Fruit fly (Drosophila melanogaster) whole organism, embryonic: ENCODE results near the gene CG45487.

ENCODE experiments used
- ATbp ChIP-seq: fragments of 200-800 bp; sonication (Bioruptor generic); optimal IDR thresholded peaks from 2 replicates; lab custom pipeline; 2017; ENCODE audit warnings: missing biosample characterization, mild to moderate bottlenecking, missing genetic modification characterization, missing genetic modification reagents
- Adf1 ChIP-seq: fragments of 200-800 bp; sonication (Bioruptor generic); IDR thresholded peaks from 2 replicates; pipeline ENCODE4 v1.3.6; 2022; ENCODE audit warnings: missing biosample characterization, missing genetic modification characterization
- Aef1 ChIP-seq: fragments of 200-800 bp; sonication (Bioruptor generic); IDR thresholded peaks from 3 replicates; pipeline ENCODE4 v1.3.6; 2022; ENCODE audit warnings: missing biosample characterization, missing genetic modification characterization
- CG11085 ChIP-seq: fragments of 200-800 bp; sonication (Bioruptor generic); IDR thresholded peaks from 2 replicates; pipeline ENCODE4 v1.3.6; 2022; ENCODE audit warnings: missing biosample characterization, missing genetic modification characterization
- CG12769 ChIP-seq: fragments of 200-800 bp; sonication (Bioruptor generic); optimal IDR thresholded peaks from 2 replicates; lab custom pipeline; 2019; ENCODE audit warnings: missing biosample characterization, mild to moderate bottlenecking, missing genetic modification characterization, moderate library complexity
- CG12942 ChIP-seq: fragments of 200-800 bp; sonication (Bioruptor generic); optimal IDR thresholded peaks from 3 replicates; lab custom pipeline; 2016; ENCODE audit warnings: missing biosample characterization, missing genetic modification characterization
- CG14441 ChIP-seq: fragments of 200-800 bp; sonication (Bioruptor generic); IDR thresholded peaks from 2 replicates; pipeline ENCODE4 v1.3.6; 2022; ENCODE audit warnings: missing biosample characterization, missing genetic modification characterization
- CG15601 ChIP-seq: fragments of 200-800 bp; sonication (Bioruptor generic); optimal IDR thresholded peaks from 3 replicates; lab custom pipeline; 2019; ENCODE audit warnings: missing biosample characterization, mild to moderate bottlenecking, missing genetic modification characterization, moderate library complexity
- CG15696 ChIP-seq: fragments of 200-800 bp; sonication (Bioruptor generic); optimal IDR thresholded peaks from 2 replicates; lab custom pipeline; 2019; ENCODE audit warnings: missing biosample characterization, mild to moderate bottlenecking, missing genetic modification characterization, moderate library complexity
- CG1602 ChIP-seq: fragments of 200-800 bp; sonication (Bioruptor generic); optimal IDR thresholded peaks from 3 replicates; lab custom pipeline; 2016; ENCODE audit warnings: missing biosample characterization, missing genetic modification characterization
- CG1603 ChIP-seq: fragments of 200-800 bp; sonication (Bioruptor generic); optimal IDR thresholded peaks from 2 replicates; lab custom pipeline; 2019; ENCODE audit warnings: missing biosample characterization, mild to moderate bottlenecking, missing genetic modification characterization, moderate library complexity
- CG1792 ChIP-seq: fragments of 200-800 bp; sonication (Bioruptor generic); optimal IDR thresholded peaks from 2 replicates; lab custom pipeline; 2016; ENCODE audit warnings: missing biosample characterization, missing genetic modification characterization
- CG2202 ChIP-seq: fragments of 200-800 bp; sonication (Bioruptor generic); optimal IDR thresholded peaks from 2 replicates; lab custom pipeline; 2018; ENCODE audit warnings: missing biosample characterization, mild to moderate bottlenecking, missing genetic modification characterization
- CG2889 ChIP-seq: fragments of 200-800 bp; sonication (Bioruptor generic); IDR thresholded peaks from 3 replicates; pipeline ENCODE4 v1.3.6; 2022; ENCODE audit warnings: missing biosample characterization, missing genetic modification characterization
- CG30403 ChIP-seq: fragments of 200-800 bp; sonication (Bioruptor generic); optimal IDR thresholded peaks from 3 replicates; lab custom pipeline; 2016; ENCODE audit warnings: missing biosample characterization, missing genetic modification characterization
- CG30431 ChIP-seq: fragments of 200-800 bp; sonication (Bioruptor generic); optimal IDR thresholded peaks from 2 replicates; lab custom pipeline; 2017; ENCODE audit warnings: missing biosample characterization, missing genetic modification characterization
- CG34224 ChIP-seq: fragments of 200-800 bp; sonication (Bioruptor generic); IDR thresholded peaks from 3 replicates; pipeline ENCODE4 v1.3.6; 2022; ENCODE audit warnings: missing biosample characterization, missing genetic modification characterization; ENCODE audit not compliant: partially characterized antibody
- CG34376 ChIP-seq: fragments of 200-800 bp; sonication (Bioruptor generic); optimal IDR thresholded peaks from 2 replicates; lab custom pipeline; 2018; ENCODE audit warnings: missing biosample characterization, mild to moderate bottlenecking, missing genetic modification characterization
- CG7745 ChIP-seq: fragments of 200-800 bp; sonication (Bioruptor generic); optimal IDR thresholded peaks from 2 replicates; lab custom pipeline; 2018; ENCODE audit warnings: missing biosample characterization, mild to moderate bottlenecking, missing genetic modification characterization, moderate library complexity
- CG8388 ChIP-seq: fragments of 200-800 bp; sonication (Bioruptor generic); optimal IDR thresholded peaks from 2 replicates; lab custom pipeline; 2019; ENCODE audit warnings: missing biosample characterization, mild to moderate bottlenecking, missing genetic modification characterization, moderate library complexity
- CG8478 ChIP-seq: fragments of >200 bp; optimal IDR thresholded peaks from 2 replicates; lab custom pipeline; 2018
- CG9215 ChIP-seq: fragments of 200-800 bp; sonication (Bioruptor generic); IDR thresholded peaks from 2 replicates; pipeline ENCODE4 v1.3.6; 2022; ENCODE audit warnings: missing biosample characterization, missing genetic modification characterization
- Camta ChIP-seq: fragments of 200-800 bp; sonication (Bioruptor generic); optimal IDR thresholded peaks from 2 replicates; lab custom pipeline; 2016; ENCODE audit warnings: missing biosample characterization, missing genetic modification characterization
- CoRest ChIP-seq: fragments of 200-800 bp; sonication (Bioruptor generic); optimal IDR thresholded peaks from 3 replicates; lab custom pipeline; 2018; ENCODE audit warnings: missing biosample characterization, mild to moderate bottlenecking, missing genetic modification characterization, moderate library complexity
- Doc2 ChIP-seq: fragments of 200-800 bp; sonication (Bioruptor generic); IDR thresholded peaks from 2 replicates; pipeline ENCODE4 v1.3.6; 2022; ENCODE audit warnings: missing biosample characterization, missing genetic modification characterization
- Fer1 ChIP-seq: fragments of 200-800 bp; sonication (Bioruptor generic); optimal IDR thresholded peaks from 2 replicates; lab custom pipeline; 2017; ENCODE audit warnings: missing biosample characterization, mild to moderate bottlenecking, missing genetic modification characterization
- H2.0 ChIP-seq: fragments of 200-800 bp; sonication (Bioruptor generic); IDR thresholded peaks from 2 replicates; pipeline ENCODE4 v1.3.6; 2022; ENCODE audit warnings: missing biosample characterization, missing genetic modification characterization
- HLH54F ChIP-seq: fragments of 200-800 bp; sonication (Bioruptor generic); optimal IDR thresholded peaks from 3 replicates; lab custom pipeline; 2016; ENCODE audit warnings: missing biosample characterization, missing genetic modification characterization
- Hr3 ChIP-seq: fragments of 200-800 bp; sonication (Bioruptor generic); optimal IDR thresholded peaks from 3 replicates; lab custom pipeline; 2016; ENCODE audit warnings: missing biosample characterization, missing genetic modification characterization
- PHDP ChIP-seq: fragments of 200-800 bp; sonication (Bioruptor generic); optimal IDR thresholded peaks from 3 replicates; lab custom pipeline; 2018; ENCODE audit warnings: missing biosample characterization, mild to moderate bottlenecking, missing genetic modification characterization, moderate library complexity
- Ptx1 ChIP-seq: fragments of 200-800 bp; sonication (Bioruptor generic); IDR thresholded peaks from 2 replicates; pipeline ENCODE4 v1.3.6; 2022; ENCODE audit warnings: missing biosample characterization, missing genetic modification characterization
- Side ChIP-seq: fragments of 200-800 bp; sonication (Bioruptor generic); optimal IDR thresholded peaks from 2 replicates; lab custom pipeline; 2016; ENCODE audit warnings: missing biosample characterization, missing genetic modification characterization
- Sry-δ ChIP-seq: fragments of 200-800 bp; sonication (Bioruptor generic); optimal IDR thresholded peaks from 2 replicates; lab custom pipeline; 2016; ENCODE audit warnings: missing biosample characterization, missing genetic modification characterization
- abd-A ChIP-seq: fragments of 200-800 bp; sonication (Bioruptor generic); optimal IDR thresholded peaks from 3 replicates; lab custom pipeline; 2019; ENCODE audit warnings: missing biosample characterization, mild to moderate bottlenecking, missing genetic modification characterization, moderate library complexity
- al ChIP-seq: fragments of 200-800 bp; sonication (Bioruptor generic); IDR thresholded peaks from 2 replicates; pipeline ENCODE4 v1.3.6; 2022; ENCODE audit warnings: missing biosample characterization, missing genetic modification characterization
- az2 ChIP-seq: fragments of 200-800 bp; sonication (Bioruptor generic); optimal IDR thresholded peaks from 3 replicates; lab custom pipeline; 2016; ENCODE audit warnings: missing biosample characterization, missing genetic modification characterization
- bbx ChIP-seq: fragments of 200-800 bp; sonication (Bioruptor generic); IDR thresholded peaks from 2 replicates; pipeline ENCODE4 v1.3.6; 2022; ENCODE audit warnings: missing biosample characterization, missing genetic modification characterization; ENCODE audit not compliant: partially characterized antibody
- chinmo ChIP-seq: fragments of 200-800 bp; sonication (Bioruptor generic); IDR thresholded peaks from 4 replicates; pipeline ENCODE4 v1.3.6; 2022; ENCODE audit warnings: missing biosample characterization, missing genetic modification characterization; ENCODE audit not compliant: partially characterized antibody
- ci ChIP-seq: fragments of 200-800 bp; sonication (Bioruptor generic); IDR thresholded peaks from 3 replicates; pipeline ENCODE4 v1.3.6; 2022; ENCODE audit warnings: missing biosample characterization, missing genetic modification characterization
- corto ChIP-seq: fragments of 200-800 bp; sonication (Bioruptor generic); optimal IDR thresholded peaks from 2 replicates; lab custom pipeline; 2016; ENCODE audit warnings: missing biosample characterization, mild to moderate bottlenecking, missing genetic modification characterization, moderate library complexity
- gsb-n ChIP-seq: fragments of 200-800 bp; sonication (Bioruptor generic); optimal IDR thresholded peaks from 3 replicates; lab custom pipeline; 2018; ENCODE audit warnings: missing biosample characterization, mild to moderate bottlenecking, missing genetic modification characterization
- jumu ChIP-seq: fragments of 200-800 bp; sonication (Bioruptor generic); optimal IDR thresholded peaks from 3 replicates; lab custom pipeline; 2016; ENCODE audit warnings: missing biosample characterization, missing genetic modification characterization
- klu ChIP-seq: fragments of 200-800 bp; sonication (Bioruptor generic); IDR thresholded peaks from 2 replicates; pipeline ENCODE4 v1.3.6; 2022; ENCODE audit warnings: missing biosample characterization, missing genetic modification characterization
- lab ChIP-seq: fragments of 200-800 bp; sonication (Bioruptor generic); optimal IDR thresholded peaks from 3 replicates; lab custom pipeline; 2017; ENCODE audit warnings: missing biosample characterization, missing genetic modification characterization, mild to moderate bottlenecking, moderate library complexity, missing genetic modification reagents
- mam ChIP-seq: fragments of 200-800 bp; sonication (Bioruptor generic); optimal IDR thresholded peaks from 3 replicates; lab custom pipeline; 2016; ENCODE audit warnings: missing biosample characterization, missing genetic modification characterization
- nmo ChIP-seq: fragments of 200-800 bp; sonication (Bioruptor generic); optimal IDR thresholded peaks from 2 replicates; lab custom pipeline; 2018; ENCODE audit warnings: missing biosample characterization, mild to moderate bottlenecking, missing genetic modification characterization, moderate library complexity
- pnt ChIP-seq: fragments of 200-800 bp; sonication (Bioruptor generic); optimal IDR thresholded peaks from 3 replicates; lab custom pipeline; 2016; ENCODE audit warnings: missing biosample characterization, missing genetic modification characterization
- pum ChIP-seq: fragments of 200-800 bp; sonication (Bioruptor generic); optimal IDR thresholded peaks from 2 replicates; lab custom pipeline; 2016; ENCODE audit warnings: missing biosample characterization, missing genetic modification characterization
- slp2 ChIP-seq: fragments of 200-800 bp; sonication (Bioruptor generic); optimal IDR thresholded peaks from 2 replicates; lab custom pipeline; 2016; ENCODE audit warnings: missing biosample characterization, missing genetic modification characterization
- sob ChIP-seq: fragments of 200-800 bp; sonication (Bioruptor generic); IDR thresholded peaks from 2 replicates; pipeline ENCODE4 v1.3.6; 2022; ENCODE audit warnings: missing biosample characterization, missing genetic modification characterization
- unpg ChIP-seq: fragments of 200-800 bp; sonication (Bioruptor generic); optimal IDR thresholded peaks from 3 replicates; lab custom pipeline; 2018; ENCODE audit warnings: missing biosample characterization, mild to moderate bottlenecking, missing genetic modification characterization, moderate library complexity

CG45487 gene

dm6 chrX:19964215-19964614 lies 49.1 kb upstream of the CG45487 start (continued):
- peak; percentile 57 for TF ChIP-seq CG12769 (tag; lab: Kevin White, UChicago)
- TF ChIP-seq ci (GFP tag; lab: Robert Waterston, UW), result peak; percentile 31; the same call in 1 of the 3 replicates
- TF ChIP-seq CG2889 (GFP tag; lab: Robert Waterston, UW), result 0 out of 3 replicates have a peak, but pooled peaks have one; percentile 18
- TF ChIP-seq ATbp (GFP tag; lab: Kevin White, UChicago), result peak; percentile 20
- TF ChIP-seq CG8388 (GFP tag; lab: Kevin White, UChicago), result peak; percentile 16
- peak; percentile 34 for TF ChIP-seq az2 (GFP tag; lab: Kevin White, UChicago)
- no peak for TF ChIP-seq CG7745 (tag; lab: Kevin White, UChicago)
- no peak for TF ChIP-seq klu (GFP tag; lab: Robert Waterston, UW)
- peak; percentile 33; the same call in 1 of the 2 replicates for TF ChIP-seq sob (GFP tag; lab: Robert Waterston, UW)
- TF ChIP-seq bbx (GFP tag; lab: Robert Waterston, UW), result no peak
- TF ChIP-seq CG34376 (GFP tag; lab: Kevin White, UChicago), result no peak
- peak; percentile 67 for TF ChIP-seq CoRest (tag; lab: Kevin White, UChicago)
- peak; percentile 26 for TF ChIP-seq Fer1 (GFP tag; lab: Kevin White, UChicago)
- no peak for TF ChIP-seq CG30431 (GFP tag; lab: Kevin White, UChicago)
- TF ChIP-seq al (GFP tag; lab: Robert Waterston, UW), result peak; percentile 40
- peak; percentile 42 for TF ChIP-seq nmo (GFP tag; lab: Kevin White, UChicago)
- no peak for TF ChIP-seq CG15601 (tag; lab: Kevin White, UChicago)
- peak; percentile 2 for TF ChIP-seq Side (GFP tag; lab: Kevin White, UChicago)
- TF ChIP-seq CG2202 (tag; lab: Kevin White, UChicago), result no peak
- no peak for TF ChIP-seq pum (GFP tag; lab: Kevin White, UChicago)
- TF ChIP-seq CG8478, result no peak
- TF ChIP-seq PHDP, result no peak
- TF ChIP-seq CG34224 (GFP tag; lab: Robert Waterston, UW), result no peak
- peak; percentile 64 for TF ChIP-seq mam (GFP tag; lab: Kevin White, UChicago)
- TF ChIP-seq chinmo (GFP tag; lab: Robert Waterston, UW), result no peak
- peak; percentile 0 for TF ChIP-seq CG12942
- no peak for TF ChIP-seq Doc2
- peak; percentile 19 for TF ChIP-seq Camta
- TF ChIP-seq CG1602 (GFP tag; lab: Kevin White, UChicago), result peak; percentile 33
- peak; percentile 27 for TF ChIP-seq pnt (GFP tag; lab: Kevin White, UChicago)
- peak; percentile 37; the same call in 1 of the 2 replicates for TF ChIP-seq Adf1 (GFP tag; lab: Robert Waterston, UW)
- TF ChIP-seq Hr3, result peak; percentile 30
- TF ChIP-seq unpg (GFP tag; lab: Kevin White, UChicago), result peak; percentile 53
- no peak for TF ChIP-seq CG1792
- peak; percentile 41 for TF ChIP-seq CG30403
- peak; percentile 55 for TF ChIP-seq CG14441 (GFP tag; lab: Robert Waterston, UW)
- TF ChIP-seq HLH54F (GFP tag; lab: Kevin White, UChicago), result peak; percentile 23
- TF ChIP-seq jumu, result no peak
- no peak for TF ChIP-seq CG11085
- no peak for TF ChIP-seq Sry-δ (GFP tag; lab: Kevin White, UChicago)
- no peak for TF ChIP-seq CG15696 (tag; lab: Kevin White, UChicago)
- 0 out of 2 replicates have a peak, but pooled peaks have one; percentile 27 for TF ChIP-seq CG9215
- no peak for TF ChIP-seq gsb-n (tag; lab: Kevin White, UChicago)
- peak; percentile 25 for TF ChIP-seq CG1603 (tag; lab: Kevin White, UChicago)
- TF ChIP-seq Aef1 (GFP tag; lab: Robert Waterston, UW), result no peak
- no peak for TF ChIP-seq abd-A (tag; lab: Kevin White, UChicago)
- peak; percentile 51 for TF ChIP-seq H2.0 (GFP tag; lab: Robert Waterston, UW)
- no peak for TF ChIP-seq corto (GFP tag; lab: Kevin White, UChicago)
- peak; percentile 47 for TF ChIP-seq lab (GFP tag; lab: Kevin White, UChicago)
- no peak for TF ChIP-seq slp2 (GFP tag; lab: Kevin White, UChicago)
- TF ChIP-seq Ptx1, result peak; percentile 39; the same call in 1 of the 2 replicates
